Fruit fly (Drosophila melanogaster) whole organism, pupa: ENCODE data around the gene Mst84Dd.

ENCODE experiments used
- CG10348 ChIP-seq: fragments of 200-800 bp; sonication (Bioruptor generic); IDR thresholded peaks from 2 replicates; pipeline ENCODE4 v1.3.6; 2022; ENCODE audit warnings: missing biosample characterization, missing genetic modification characterization
- CG12605 ChIP-seq: fragments of 200-800 bp; sonication (Bioruptor generic); IDR thresholded peaks from 2 replicates; pipeline ENCODE4 v1.3.6; 2022; ENCODE audit warnings: missing biosample characterization, missing genetic modification characterization
- CG13204 ChIP-seq: fragments of 200-800 bp; sonication (Bioruptor generic); optimal IDR thresholded peaks from 2 replicates; lab custom pipeline; 2018; ENCODE audit warnings: missing biosample characterization, mild to moderate bottlenecking, missing genetic modification characterization, moderate library complexity
- CG14655 ChIP-seq: fragments of 200-800 bp; sonication (Bioruptor generic); optimal IDR thresholded peaks from 3 replicates; lab custom pipeline; 2017; ENCODE audit warnings: mild to moderate bottlenecking, missing biosample characterization, missing genetic modification reagents, missing genetic modification characterization
- CG32121 ChIP-seq: fragments of 200-800 bp; sonication (Bioruptor generic); IDR thresholded peaks from 2 replicates; pipeline ENCODE4 v1.3.6; 2022; ENCODE audit warnings: missing biosample characterization, missing genetic modification characterization
- CG4496 ChIP-seq: fragments of 200-800 bp; sonication (Bioruptor generic); IDR thresholded peaks from 3 replicates; pipeline ENCODE4 v1.3.6; 2022; ENCODE audit warnings: missing biosample characterization, missing genetic modification characterization
- CG8159 ChIP-seq: fragments of 200-800 bp; sonication (Bioruptor generic); optimal IDR thresholded peaks from 3 replicates; lab custom pipeline; 2018; ENCODE audit warnings: missing biosample characterization, mild to moderate bottlenecking, missing genetic modification characterization, moderate library complexity
- EcR ChIP-seq: fragments of 200-800 bp; sonication (Bioruptor generic); optimal IDR thresholded peaks from 3 replicates; lab custom pipeline; 2019; ENCODE audit warnings: missing biosample characterization, missing genetic modification characterization, mild to moderate bottlenecking, moderate library complexity, missing genetic modification reagents
- Pif1A ChIP-seq: fragments of 200-800 bp; sonication (Bioruptor generic); optimal IDR thresholded peaks from 3 replicates; lab custom pipeline; 2016; ENCODE audit warnings: missing biosample characterization, missing genetic modification characterization
- Snoo ChIP-seq: fragments of 200-800 bp; sonication (Bioruptor generic); optimal IDR thresholded peaks from 3 replicates; lab custom pipeline; 2017; ENCODE audit warnings: missing biosample characterization, mild to moderate bottlenecking, missing genetic modification characterization, inconsistent platforms
- fd96Ca ChIP-seq: fragments of 200-800 bp; sonication (Bioruptor generic); IDR thresholded peaks from 3 replicates; pipeline ENCODE4 v1.3.6; 2022; ENCODE audit warnings: missing biosample characterization, missing genetic modification characterization

- no peak for TF ChIP-seq EcR (GFP tag; lab: Kevin White, UChicago)
- TF ChIP-seq fd96Ca (GFP tag; lab: Robert Waterston, UW) = no peak
- no peak for TF ChIP-seq CG32121 (GFP tag; lab: Robert Waterston, UW)
- no peak for TF ChIP-seq CG14655 (GFP tag; lab: Kevin White, UChicago)
- TF ChIP-seq Pif1A (GFP tag; lab: Kevin White, UChicago) = no peak
- TF ChIP-seq CG12605 (GFP tag; lab: Robert Waterston, UW) = no peak
- no peak for TF ChIP-seq CG13204 (GFP tag; lab: Kevin White, UChicago)
- TF ChIP-seq CG8159 (tag; lab: Kevin White, UChicago) = no peak
- no peak for TF ChIP-seq CG10348 (GFP tag; lab: Robert Waterston, UW)
- TF ChIP-seq Snoo = no peak
- no peak for TF ChIP-seq CG4496 (GFP tag; lab: Robert Waterston, UW)
Observed at dm6 chr3R:7369205-7369604, 5.6 kb upstream of the Mst84Dd start, which contains the start of gene MstProx.
